Fruit fly (Drosophila melanogaster) whole organism, embryonic: ENCODE data around the gene CG7912.

ENCODE experiments used
- Abd-B ChIP-seq: fragments of 200-800 bp; sonication (Bioruptor generic); optimal IDR thresholded peaks from 2 replicates; lab custom pipeline; 2018; ENCODE audit warnings: missing biosample characterization, mild to moderate bottlenecking, missing genetic modification characterization, moderate library complexity
- B-H2 ChIP-seq: fragments of 200-800 bp; sonication (Bioruptor generic); optimal IDR thresholded peaks from 2 replicates; lab custom pipeline; 2018; ENCODE audit warnings: missing biosample characterization, mild to moderate bottlenecking, missing genetic modification characterization
- CG10565 ChIP-seq: fragments of 200-800 bp; sonication (Bioruptor generic); optimal IDR thresholded peaks from 3 replicates; lab custom pipeline; 2016; ENCODE audit warnings: missing biosample characterization, mild to moderate bottlenecking, missing genetic modification characterization
- CG11085 ChIP-seq: fragments of 200-800 bp; sonication (Bioruptor generic); IDR thresholded peaks from 2 replicates; pipeline ENCODE4 v1.3.6; 2022; ENCODE audit warnings: missing biosample characterization, missing genetic modification characterization
- CG11456 ChIP-seq: fragments of 200-800 bp; sonication (Bioruptor generic); IDR thresholded peaks from 3 replicates; pipeline ENCODE4 v1.3.6; 2022; ENCODE audit warnings: missing biosample characterization, missing genetic modification characterization
- CG11696 ChIP-seq: fragments of 200-800 bp; sonication (Bioruptor generic); IDR thresholded peaks from 2 replicates; pipeline ENCODE4 v1.3.6; 2022; ENCODE audit warnings: missing biosample characterization, missing genetic modification characterization
- CG1233 ChIP-seq: fragments of 200-800 bp; sonication (Bioruptor generic); optimal IDR thresholded peaks from 4 replicates; lab custom pipeline; 2018; ENCODE audit warnings: missing biosample characterization, mild to moderate bottlenecking, missing genetic modification characterization
- CG13287 ChIP-seq: fragments of 200-800 bp; sonication (Bioruptor generic); IDR thresholded peaks from 2 replicates; pipeline ENCODE4 v1.3.6; 2022; ENCODE audit warnings: missing biosample characterization, missing genetic modification characterization; ENCODE audit not compliant: partially characterized antibody
- CG14965 ChIP-seq: fragments of 200-800 bp; sonication (Bioruptor generic); optimal IDR thresholded peaks from 2 replicates; lab custom pipeline; 2016; ENCODE audit warnings: missing biosample characterization, missing genetic modification characterization, borderline replicate concordance
- CG15011 ChIP-seq: fragments of 200-800 bp; sonication (Bioruptor generic); optimal IDR thresholded peaks from 3 replicates; lab custom pipeline; 2018; ENCODE audit warnings: missing biosample characterization, mild to moderate bottlenecking, missing genetic modification characterization
- CG17359 ChIP-seq: fragments of 200-800 bp; sonication (Bioruptor generic); optimal IDR thresholded peaks from 3 replicates; lab custom pipeline; 2018; ENCODE audit warnings: missing biosample characterization, mild to moderate bottlenecking, missing genetic modification characterization, moderate library complexity
- CG18262 ChIP-seq: fragments of 200-800 bp; optimal IDR thresholded peaks from 3 replicates; lab custom pipeline; 2019; ENCODE audit warnings: missing biosample characterization, mild to moderate bottlenecking, missing genetic modification characterization, moderate library complexity
- CG31441 ChIP-seq: fragments of 200-800 bp; sonication (Bioruptor generic); IDR thresholded peaks from 2 replicates; pipeline ENCODE4 v1.3.6; 2022; ENCODE audit warnings: missing biosample characterization, missing genetic modification characterization
- CG4424 ChIP-seq: fragments of 200-800 bp; sonication (Bioruptor generic); optimal IDR thresholded peaks from 3 replicates; lab custom pipeline; 2016; ENCODE audit warnings: missing biosample characterization, missing genetic modification characterization
- CG5245 ChIP-seq: fragments of 200-800 bp; sonication (Bioruptor generic); optimal IDR thresholded peaks from 3 replicates; lab custom pipeline; 2016; ENCODE audit warnings: missing biosample characterization, missing genetic modification characterization
- CG6254 ChIP-seq: fragments of 200-800 bp; sonication (Bioruptor generic); optimal IDR thresholded peaks from 3 replicates; lab custom pipeline; 2017; ENCODE audit warnings: mild to moderate bottlenecking, missing biosample characterization, missing genetic modification reagents, missing genetic modification characterization
- CG6654 ChIP-seq: fragments of 200-800 bp; sonication (Bioruptor generic); optimal IDR thresholded peaks from 2 replicates; lab custom pipeline; 2017; ENCODE audit warnings: missing biosample characterization, mild to moderate bottlenecking, missing genetic modification characterization
- CG7987 ChIP-seq: fragments of 200-800 bp; sonication (Bioruptor generic); optimal IDR thresholded peaks from 2 replicates; lab custom pipeline; 2018; ENCODE audit warnings: missing biosample characterization, mild to moderate bottlenecking, missing genetic modification characterization, moderate library complexity
- CG8281 ChIP-seq: fragments of 200-800 bp; sonication (Bioruptor generic); optimal IDR thresholded peaks from 2 replicates; lab custom pipeline; 2018; ENCODE audit warnings: missing biosample characterization, mild to moderate bottlenecking, missing genetic modification characterization, moderate library complexity
- CG8290 ChIP-seq, 3 experiments: fragments of 200-800 bp; sonication (Bioruptor generic); optimal IDR thresholded peaks; 2 replicates each; lab custom pipeline; 2016 to 2019; ENCODE audit warnings: missing biosample characterization in 3 of 3, missing genetic modification characterization in 3 of 3, mild to moderate bottlenecking in 2 of 3, moderate library complexity in 1 of 3
- CG8924 ChIP-seq: fragments of 200-800 bp; optimal IDR thresholded peaks from 3 replicates; lab custom pipeline; 2019; ENCODE audit warnings: missing biosample characterization, mild to moderate bottlenecking, missing genetic modification characterization, moderate library complexity
- CG9437 ChIP-seq: fragments of 200-800 bp; sonication (Bioruptor generic); optimal IDR thresholded peaks from 2 replicates; lab custom pipeline; 2018; ENCODE audit warnings: missing biosample characterization, mild to moderate bottlenecking, missing genetic modification characterization
- CG9817 ChIP-seq: fragments of 200-800 bp; sonication (Bioruptor generic); optimal IDR thresholded peaks from 2 replicates; lab custom pipeline; 2018; ENCODE audit warnings: missing biosample characterization, mild to moderate bottlenecking, missing genetic modification characterization, moderate library complexity
- CrebB ChIP-seq: fragments of 200-800 bp; sonication (Bioruptor generic); optimal IDR thresholded peaks from 3 replicates; lab custom pipeline; 2018; ENCODE audit warnings: missing biosample characterization, mild to moderate bottlenecking, missing genetic modification characterization
- Dll ChIP-seq: fragments of 200-800 bp; sonication (Bioruptor generic); IDR thresholded peaks from 4 replicates; pipeline ENCODE4 v1.3.6; 2022; ENCODE audit warnings: missing biosample characterization, missing genetic modification characterization; ENCODE audit not compliant: partially characterized antibody
- Doc3 ChIP-seq: fragments of 200-800 bp; sonication (Bioruptor generic); IDR thresholded peaks from 3 replicates; pipeline ENCODE4 v1.3.6; 2022; ENCODE audit warnings: missing biosample characterization, missing genetic modification characterization; ENCODE audit not compliant: partially characterized antibody
- Hr51 ChIP-seq, 2 experiments: fragments of 200-800 bp; sonication (Bioruptor generic); optimal IDR thresholded peaks; 2 replicates in 1 of 2; 3 replicates in 1 of 2; lab custom pipeline; 2016 to 2018; ENCODE audit warnings: missing biosample characterization in 2 of 2, missing genetic modification characterization in 2 of 2, mild to moderate bottlenecking in 1 of 2, moderate library complexity in 1 of 2
- Lpt ChIP-seq: fragments of >200 bp; optimal IDR thresholded peaks from 2 replicates; lab custom pipeline; 2018; ENCODE audit warnings: missing biosample characterization, missing genetic modification characterization
- Nf-YC ChIP-seq: fragments of 200-800 bp; optimal IDR thresholded peaks from 3 replicates; lab custom pipeline; 2019; ENCODE audit warnings: missing biosample characterization, mild to moderate bottlenecking, missing genetic modification characterization, moderate library complexity
- Opbp ChIP-seq: fragments of 200-800 bp; sonication (Bioruptor generic); IDR thresholded peaks from 3 replicates; pipeline ENCODE4 v1.3.6; 2022; ENCODE audit warnings: missing biosample characterization, missing genetic modification characterization; ENCODE audit not compliant: partially characterized antibody
- ase ChIP-seq: fragments of 200-800 bp; sonication (Bioruptor generic); IDR thresholded peaks from 3 replicates; pipeline ENCODE4 v1.3.6; 2022; ENCODE audit warnings: missing biosample characterization, missing genetic modification characterization
- da ChIP-seq: fragments of 200-800 bp; sonication (Bioruptor generic); optimal IDR thresholded peaks from 2 replicates; lab custom pipeline; 2016; ENCODE audit warnings: missing biosample characterization, missing genetic modification characterization
- disco-r ChIP-seq: fragments of 200-800 bp; sonication (Bioruptor generic); optimal IDR thresholded peaks from 2 replicates; lab custom pipeline; 2016; ENCODE audit warnings: missing biosample characterization, missing genetic modification characterization
- esg ChIP-seq: fragments of 200-800 bp; sonication (Bioruptor generic); conservative IDR thresholded peaks from 2 replicates; pipeline ENCODE4 v1.3.6; 2022; ENCODE audit warnings: missing biosample characterization, missing genetic modification characterization
- hth ChIP-seq: fragments of >200 bp; optimal IDR thresholded peaks from 2 replicates; lab custom pipeline; 2017; ENCODE audit warnings: inconsistent platforms
- insv ChIP-seq, 2 experiments: fragments of 200-800 bp; sonication (Bioruptor generic); optimal IDR thresholded peaks; 3 replicates each; lab custom pipeline; 2016 to 2018; ENCODE audit warnings: missing biosample characterization in 2 of 2, missing genetic modification characterization in 2 of 2
- jing ChIP-seq: fragments of 200-800 bp; sonication (Bioruptor generic); optimal IDR thresholded peaks from 2 replicates; lab custom pipeline; 2018; ENCODE audit warnings: missing biosample characterization, mild to moderate bottlenecking, missing genetic modification characterization
- lmd ChIP-seq: fragments of 200-800 bp; sonication (Bioruptor generic); IDR thresholded peaks from 2 replicates; pipeline ENCODE4 v1.3.6; 2022; ENCODE audit warnings: missing biosample characterization, missing genetic modification characterization
- nerfin-2 ChIP-seq: fragments of 200-800 bp; sonication (Bioruptor generic); IDR thresholded peaks from 2 replicates; pipeline ENCODE4 v1.3.6; 2022; ENCODE audit warnings: missing biosample characterization, missing genetic modification characterization; ENCODE audit not compliant: partially characterized antibody
- odd ChIP-seq: fragments of 200-800 bp; sonication (Bioruptor generic); optimal IDR thresholded peaks from 2 replicates; lab custom pipeline; 2017; ENCODE audit warnings: missing biosample characterization, mild to moderate bottlenecking, missing genetic modification characterization
- sisA ChIP-seq: fragments of 200-800 bp; sonication (Bioruptor generic); IDR thresholded peaks from 2 replicates; pipeline ENCODE4 v1.3.6; 2022; ENCODE audit warnings: missing biosample characterization, missing genetic modification characterization
- stwl ChIP-seq: fragments of 200-800 bp; sonication (Bioruptor generic); optimal IDR thresholded peaks from 3 replicates; lab custom pipeline; 2018; ENCODE audit warnings: missing biosample characterization, mild to moderate bottlenecking, missing genetic modification characterization, moderate library complexity
- toy ChIP-seq: fragments of 200-800 bp; sonication (Bioruptor generic); IDR thresholded peaks from 2 replicates; pipeline ENCODE4 v1.3.6; 2022; ENCODE audit warnings: missing biosample characterization, missing genetic modification characterization
- unc-4 ChIP-seq: fragments of 200-800 bp; sonication (Bioruptor generic); IDR thresholded peaks from 2 replicates; pipeline ENCODE4 v1.3.6; 2022; ENCODE audit warnings: missing biosample characterization, missing genetic modification characterization; ENCODE audit not compliant: partially characterized antibody
- usp ChIP-seq: fragments of >200 bp; optimal IDR thresholded peaks from 2 replicates; lab custom pipeline; 2017; ENCODE audit warnings: missing biosample characterization, missing genetic modification characterization
- vnd ChIP-seq: fragments of 200-800 bp; sonication (Bioruptor generic); IDR thresholded peaks from 3 replicates; pipeline ENCODE4 v1.3.6; 2022; ENCODE audit warnings: missing biosample characterization, missing genetic modification characterization; ENCODE audit not compliant: partially characterized antibody
- vvl ChIP-seq: fragments of 200-800 bp; sonication (Bioruptor generic); IDR thresholded peaks from 2 replicates; pipeline ENCODE4 v1.3.6; 2022; ENCODE audit warnings: missing biosample characterization, missing genetic modification characterization
- wdn ChIP-seq: fragments of 200-800 bp; sonication (Bioruptor generic); IDR thresholded peaks from 2 replicates; pipeline ENCODE4 v1.3.6; 2022; ENCODE audit warnings: missing biosample characterization, missing genetic modification characterization
- wek ChIP-seq: fragments of 200-800 bp; sonication (Bioruptor generic); optimal IDR thresholded peaks from 3 replicates; lab custom pipeline; 2018; ENCODE audit warnings: missing biosample characterization, mild to moderate bottlenecking, missing genetic modification characterization, moderate library complexity
- yki ChIP-seq: fragments of >200 bp; optimal IDR thresholded peaks from 3 replicates; lab custom pipeline; 2018
- zen ChIP-seq: fragments of 200-800 bp; sonication (Bioruptor generic); optimal IDR thresholded peaks from 3 replicates; lab custom pipeline; 2018; ENCODE audit warnings: missing biosample characterization, mild to moderate bottlenecking, missing genetic modification characterization, moderate library complexity

CG7912 gene

DNA sequence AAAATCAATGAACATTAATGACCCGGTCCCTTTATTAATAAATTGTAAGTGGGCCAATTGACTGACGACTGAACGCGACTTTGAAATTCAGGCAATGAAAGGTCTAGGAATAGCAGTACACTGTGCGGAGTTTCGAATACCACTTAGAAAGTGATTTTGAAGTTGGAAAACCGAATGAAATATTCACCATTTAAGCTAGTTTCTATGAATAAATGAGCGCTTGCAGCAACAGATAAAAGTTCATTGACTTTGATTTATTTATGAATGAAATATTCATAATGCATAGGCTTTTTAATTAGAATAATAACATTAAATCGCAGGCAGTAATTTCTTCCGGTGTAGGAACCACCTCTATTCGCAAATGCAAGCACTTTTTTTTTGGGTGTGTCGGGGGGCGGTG is 12.0 kb upstream of the CG7912 start (continued):
- no peak for TF ChIP-seq esg (GFP tag; lab: Robert Waterston, UW)
- no peak for TF ChIP-seq CG11456
- no peak for TF ChIP-seq CG1233
- TF ChIP-seq odd, result no peak
- TF ChIP-seq stwl, result no peak
- TF ChIP-seq Doc3, result no peak
- no peak for TF ChIP-seq CG13287 (GFP tag; lab: Robert Waterston, UW)
- TF ChIP-seq Abd-B (GFP tag; lab: Kevin White, UChicago), result no peak
- no peak for TF ChIP-seq CG6654
- TF ChIP-seq zen (tag; lab: Kevin White, UChicago), result no peak
- no peak for TF ChIP-seq CG10565 (GFP tag; lab: Kevin White, UChicago)
- TF ChIP-seq CG11696 (GFP tag; lab: Robert Waterston, UW), result no peak
- TF ChIP-seq lmd, result peak; percentile 30; the same call in 1 of the 2 replicates
- TF ChIP-seq disco-r (GFP tag; lab: Kevin White, UChicago), result no peak
- peak in 1 of 2 experiments; percentile 50 for TF ChIP-seq Hr51 (GFP tag; optimal IDR thresholded peaks at IDR 0.05; lab: Kevin White, UChicago)
- TF ChIP-seq sisA (GFP tag; lab: Robert Waterston, UW), result peak; percentile 29; the same call in 1 of the 2 replicates
- TF ChIP-seq CG7987 (GFP tag; lab: Kevin White, UChicago), result no peak
- TF ChIP-seq CG6254 (GFP tag; lab: Kevin White, UChicago), result no peak
- TF ChIP-seq da (GFP tag; lab: Kevin White, UChicago), result no peak
- no peak for TF ChIP-seq Dll (GFP tag; lab: Robert Waterston, UW)
- no peak for TF ChIP-seq CG8290 (GFP tag; optimal IDR thresholded peaks at IDR 0.05; lab: Kevin White, UChicago)
- no peak for TF ChIP-seq CG8290 (tag; optimal IDR thresholded peaks at IDR 0.05; lab: Kevin White, UChicago)
- peak; percentile 8 for TF ChIP-seq CG8924 (tag; lab: Kevin White, UChicago)
- no peak for TF ChIP-seq CG5245 (GFP tag; lab: Kevin White, UChicago)
- no peak for TF ChIP-seq ase
- TF ChIP-seq CG18262 (tag; lab: Kevin White, UChicago), result peak; percentile 32
- TF ChIP-seq vnd (GFP tag; lab: Robert Waterston, UW), result no peak
- no peak for TF ChIP-seq jing (GFP tag; lab: Kevin White, UChicago)
- no peak for TF ChIP-seq Opbp (GFP tag; lab: Robert Waterston, UW)
- no peak for TF ChIP-seq CG14965
- no peak for TF ChIP-seq CG15011 (GFP tag; lab: Kevin White, UChicago)
- no peak for TF ChIP-seq wek (GFP tag; lab: Kevin White, UChicago)
- no peak for TF ChIP-seq CG8281
- no peak for TF ChIP-seq yki (lab: Kevin White, UChicago)
- TF ChIP-seq usp (GFP tag; lab: Kevin White, UChicago), result no peak
- no peak for TF ChIP-seq hth
- no peak for TF ChIP-seq unc-4
- TF ChIP-seq Nf-YC, result no peak
- TF ChIP-seq wdn (GFP tag; lab: Robert Waterston, UW), result no peak
- no peak for TF ChIP-seq vvl (GFP tag; lab: Robert Waterston, UW)
- TF ChIP-seq CG11085 (GFP tag; lab: Robert Waterston, UW), result no peak
- no peak for TF ChIP-seq CG9437
- TF ChIP-seq CG9817, result peak; percentile 17
- TF ChIP-seq insv (GFP tag; optimal IDR thresholded peaks at IDR 0.05; lab: Kevin White, UChicago), result no peak
- no peak for TF ChIP-seq Lpt (GFP tag; lab: Kevin White, UChicago)
- no peak for TF ChIP-seq toy
- no peak for TF ChIP-seq B-H2 (GFP tag; lab: Kevin White, UChicago)
- TF ChIP-seq CG17359 (tag; lab: Kevin White, UChicago), result peak; percentile 22
- peak; percentile 29 for TF ChIP-seq CG4424 (GFP tag; lab: Kevin White, UChicago)
- no peak for TF ChIP-seq nerfin-2 (GFP tag; lab: Robert Waterston, UW)
- TF ChIP-seq CrebB (tag; lab: Kevin White, UChicago), result no peak
- peak; percentile 24; the same call in 1 of the 2 replicates for TF ChIP-seq CG31441 (GFP tag; lab: Robert Waterston, UW)
